Fruit fly (Drosophila melanogaster): Measurements from ENCODE around the gene Myc.

Gene Myc

DNA sequence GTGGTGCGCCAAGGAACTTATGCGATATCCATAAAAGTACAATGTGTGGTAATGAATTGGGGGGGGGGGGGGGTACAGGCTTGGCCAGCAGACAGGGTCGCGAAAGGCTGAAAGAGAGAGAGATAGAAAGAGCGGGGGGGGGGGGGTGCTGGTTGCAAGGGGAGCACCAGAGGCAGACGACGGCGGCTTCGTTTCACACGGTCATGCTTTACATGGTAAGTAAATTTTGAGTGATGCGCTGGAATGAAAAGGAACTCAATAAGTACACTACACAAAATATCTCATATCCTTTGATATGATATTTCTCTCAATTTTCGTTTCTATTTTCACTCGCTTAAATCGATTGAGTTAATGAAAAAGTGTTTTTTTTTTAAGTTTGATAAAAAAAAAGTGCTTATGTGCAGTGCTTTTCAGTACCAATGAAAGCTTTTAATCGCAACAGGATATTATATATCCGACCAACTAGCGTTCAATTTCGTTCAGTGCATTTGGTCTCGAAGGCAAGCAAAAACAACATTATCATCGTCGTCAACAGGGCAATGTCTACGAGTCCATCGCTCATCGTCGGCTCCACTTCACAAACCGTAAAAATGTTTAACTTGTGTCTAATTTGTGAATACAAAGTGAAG, 35.8 kb downstream of the Myc start (continued):
- no peak for TF ChIP-seq Dll (GFP tag; IDR thresholded peaks at IDR 0.05; ENCODE audit: partially characterized antibody)
- no peak for TF ChIP-seq CG7271 (tag; optimal IDR thresholded peaks at IDR 0.05)
- TF ChIP-seq Sox102F (GFP tag; optimal IDR thresholded peaks at IDR 0.05): peak; percentile 27
- no peak for TF ChIP-seq pnt (GFP tag; optimal IDR thresholded peaks at IDR 0.05)
- TF ChIP-seq disco-r (GFP tag; optimal IDR thresholded peaks at IDR 0.05): no peak
- no peak for TF ChIP-seq CG7928 (GFP tag; optimal IDR thresholded peaks at IDR 0.05)
- no peak for TF ChIP-seq sim (GFP tag; IDR thresholded peaks at IDR 0.05)
- no peak for TF ChIP-seq pb (GFP tag; optimal IDR thresholded peaks at IDR 0.05)
- no peak for TF ChIP-seq CG8359 (GFP tag; optimal IDR thresholded peaks at IDR 0.05; ENCODE audit: borderline replicate concordance)
- no peak for TF ChIP-seq CG11723 (GFP tag; optimal IDR thresholded peaks at IDR 0.05)
- TF ChIP-seq CG12942 (GFP tag; optimal IDR thresholded peaks at IDR 0.05): no peak
- TF ChIP-seq nom (GFP tag; optimal IDR thresholded peaks at IDR 0.05): peak; percentile 63
- no peak for TF ChIP-seq amos (GFP tag; IDR thresholded peaks at IDR 0.05; ENCODE audit: partially characterized antibody)
- TF ChIP-seq wor (GFP tag; IDR thresholded peaks at IDR 0.05): no peak
- no peak for TF ChIP-seq CG10209 (GFP tag; optimal IDR thresholded peaks at IDR 0.05)
- TF ChIP-seq Atf6 (GFP tag; IDR thresholded peaks at IDR 0.05): no peak
- peak; percentile 82 for TF ChIP-seq Med (GFP tag)
- TF ChIP-seq Abd-B (GFP tag; optimal IDR thresholded peaks at IDR 0.05): no peak
- TF ChIP-seq Atf-2 (GFP tag; optimal IDR thresholded peaks at IDR 0.05): no peak
- no peak for TF ChIP-seq ems (GFP tag; optimal IDR thresholded peaks at IDR 0.05)
- TF ChIP-seq B-H2 (GFP tag; optimal IDR thresholded peaks at IDR 0.05): no peak
- no peak for TF ChIP-seq trh (GFP tag; optimal IDR thresholded peaks at IDR 0.05)
- TF ChIP-seq E2f1 (GFP tag; IDR thresholded peaks at IDR 0.05): no peak
- no peak for TF ChIP-seq CG4707 (GFP tag; optimal IDR thresholded peaks at IDR 0.05)
- TF ChIP-seq Fer1 (GFP tag; optimal IDR thresholded peaks at IDR 0.05): no peak
- TF ChIP-seq CG2875 (GFP tag; optimal IDR thresholded peaks at IDR 0.05): no peak
- no peak for TF ChIP-seq chm (GFP tag; IDR thresholded peaks at IDR 0.05)
- TF ChIP-seq Poxn (GFP tag; IDR thresholded peaks at IDR 0.05): no peak
- no peak for TF ChIP-seq CG3065 (GFP tag; optimal IDR thresholded peaks at IDR 0.05)
- TF ChIP-seq CG15479 (GFP tag; optimal IDR thresholded peaks at IDR 0.05): no peak
- TF ChIP-seq dati (GFP tag; IDR thresholded peaks at IDR 0.05): no peak
- TF ChIP-seq esg (GFP tag; conservative IDR thresholded peaks at IDR 0.05): no peak
- no peak for TF ChIP-seq CG15269 (tag; optimal IDR thresholded peaks at IDR 0.05)
- no peak for TF ChIP-seq repo (GFP tag; optimal IDR thresholded peaks at IDR 0.05)
- peak; percentile 19 for TF ChIP-seq PHDP (tag; optimal IDR thresholded peaks at IDR 0.05)
- TF ChIP-seq CG18011 (GFP tag; optimal IDR thresholded peaks at IDR 0.05): no peak
- TF ChIP-seq CG11504 (tag; optimal IDR thresholded peaks at IDR 0.05): peak; percentile 12
- no peak for TF ChIP-seq toy (GFP tag; IDR thresholded peaks at IDR 0.05)
- peak; percentile 12 for TF ChIP-seq dmrt11E (tag; optimal IDR thresholded peaks at IDR 0.05)
- TF ChIP-seq Oli (tag; optimal IDR thresholded peaks at IDR 0.05): peak; percentile 7
- no peak for TF ChIP-seq CG17612 (GFP tag; IDR thresholded peaks at IDR 0.05)
- TF ChIP-seq Dbx (GFP tag; IDR thresholded peaks at IDR 0.05): no peak
- TF ChIP-seq CG3726 (GFP tag; IDR thresholded peaks at IDR 0.05): no peak
- peak; percentile 30 for TF ChIP-seq dmrt99B (tag; optimal IDR thresholded peaks at IDR 0.05)
- TF ChIP-seq CG12299 (tag; optimal IDR thresholded peaks at IDR 0.05): no peak
- TF ChIP-seq CG14667 (GFP tag; IDR thresholded peaks at IDR 0.05): no peak
- TF ChIP-seq lilli (GFP tag; optimal IDR thresholded peaks at IDR 0.05): no peak
- no peak for TF ChIP-seq sd (tag; optimal IDR thresholded peaks at IDR 0.05)
- TF ChIP-seq maf-S (GFP tag; optimal IDR thresholded peaks at IDR 0.05): no peak
- TF ChIP-seq CG13894 (tag; optimal IDR thresholded peaks at IDR 0.05): no peak
- TF ChIP-seq crol (GFP tag; IDR thresholded peaks at IDR 0.05): peak; percentile 75
